Worm (Caenorhabditis elegans): ENCODE measurements around the gene cylc-1.

- TF ChIP-seq fos-1 (tag; optimal IDR thresholded peaks at IDR 0.05) (no peak), unc-62 (GFP tag; optimal IDR thresholded peaks at IDR 0.05 in 1 of 2) (no peak), unc-62 (tag; optimal IDR thresholded peaks at IDR 0.05) (no peak), egl-27 (tag; optimal IDR thresholded peaks at IDR 0.05) (no peak), unc-130 (GFP tag; optimal IDR thresholded peaks at IDR 0.05) (no peak), lir-3 (tag; optimal IDR thresholded peaks at IDR 0.05) (no peak), T20F7.1 (GFP tag; optimal IDR thresholded peaks at IDR 0.05) (no peak), nhr-237 (tag; optimal IDR thresholded peaks at IDR 0.05) (no peak), ceh-28 (tag; optimal IDR thresholded peaks at IDR 0.05) (no peak), F49E8.2 (tag; optimal IDR thresholded peaks at IDR 0.05; ENCODE audit: borderline replicate concordance) (peak; percentile 13)
Observed at ce11 chrIV:5188051-5188450, 37.5 kb downstream of the cylc-1 start.

Data from whole organism, L4 larva.